Worm (Caenorhabditis elegans): Measurements from ENCODE around the gene acl-2.

The acl-2 gene

DNA sequence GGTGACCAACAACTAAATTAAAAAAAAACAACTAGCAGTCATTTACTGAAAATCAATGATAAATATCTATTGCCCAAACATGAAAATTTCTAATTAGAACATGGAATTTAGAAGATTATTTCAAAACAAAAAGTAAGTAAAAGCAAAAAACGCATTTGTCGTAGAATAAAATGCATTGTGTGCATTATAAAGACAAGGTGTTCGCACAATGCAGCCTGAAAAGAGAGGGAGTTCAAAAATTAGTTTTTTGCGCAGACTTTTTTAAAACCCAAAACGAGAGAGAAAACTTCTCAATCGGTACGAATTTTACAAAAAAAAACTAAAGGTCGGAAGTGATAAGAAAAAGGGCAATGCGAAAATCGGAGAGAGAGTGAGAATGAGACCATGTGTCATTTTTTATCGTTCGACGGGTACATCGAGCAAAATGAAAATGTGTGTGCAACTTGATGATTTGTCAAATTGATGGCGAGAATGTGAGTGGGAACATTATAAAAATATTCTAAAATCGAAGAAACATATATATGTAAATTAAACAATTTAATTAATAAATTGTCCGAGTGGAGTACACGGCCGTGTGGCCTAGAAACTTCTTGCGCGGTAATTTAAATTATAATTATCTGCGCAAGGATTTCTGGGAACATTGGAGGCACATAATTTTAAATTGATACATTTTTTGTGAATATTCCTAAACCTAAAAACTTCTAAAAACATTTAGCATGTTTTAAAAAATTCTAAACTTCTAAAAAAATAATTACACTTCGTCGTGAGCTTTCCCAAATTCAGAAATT is 686 bp upstream of the acl-2 start (continued):
- no peak for TF ChIP-seq Y79H2A.3 (GFP tag; conservative IDR thresholded peaks at IDR 0.05)
- TF ChIP-seq ceh-58 (GFP tag; IDR thresholded peaks at IDR 0.05) = no peak
- TF ChIP-seq unc-62 (GFP tag; optimal IDR thresholded peaks at IDR 0.05) = no peak
- TF ChIP-seq T26A5.8 (tag; optimal IDR thresholded peaks at IDR 0.05) = no peak
- no peak for TF ChIP-seq fkh-3 (tag; optimal IDR thresholded peaks at IDR 0.05)
- TF ChIP-seq lin-35 (GFP tag; optimal IDR thresholded peaks at IDR 0.05) = peak in 1 of 3 experiments; percentile 70
- no peak for TF ChIP-seq pbrm-1 (GFP tag; IDR thresholded peaks at IDR 0.05)
- TF ChIP-seq lin-40 (tag; optimal IDR thresholded peaks at IDR 0.05) = peak; percentile 41
- peak; percentile 11 for TF ChIP-seq dpl-1 (GFP tag; optimal IDR thresholded peaks at IDR 0.05)
- TF ChIP-seq aptf-2 (GFP tag; conservative IDR thresholded peaks at IDR 0.05) = no peak
- TF ChIP-seq lag-1 (GFP tag; IDR thresholded peaks at IDR 0.05) = no peak
- no peak for TF ChIP-seq nhr-120 (GFP tag; IDR thresholded peaks at IDR 0.05)
- no peak for TF ChIP-seq sea-2 (GFP tag; IDR thresholded peaks at IDR 0.05)
- TF ChIP-seq B0019.2 (GFP tag; conservative IDR thresholded peaks at IDR 0.05) = no peak
- TF ChIP-seq madf-8 (GFP tag; conservative IDR thresholded peaks at IDR 0.05) = 0 out of 2 replicates have a peak, but pooled peaks have one; percentile 10
- no peak for TF ChIP-seq attf-3 (GFP tag; conservative IDR thresholded peaks at IDR 0.05)
- TF ChIP-seq K11D2.4 (GFP tag; IDR thresholded peaks at IDR 0.05) = no peak
- TF ChIP-seq bed-1 (GFP tag; IDR thresholded peaks at IDR 0.05) = no peak
- TF ChIP-seq attf-5 (GFP tag; optimal IDR thresholded peaks at IDR 0.05) = peak; percentile 17
- TF ChIP-seq ceh-100 (GFP tag; IDR thresholded peaks at IDR 0.05) = no peak
- no peak for TF ChIP-seq repo-1 (tag; optimal IDR thresholded peaks at IDR 0.05)
- TF ChIP-seq gei-17 (GFP tag; optimal IDR thresholded peaks at IDR 0.05) = no peak
- TF ChIP-seq lsl-1 (GFP tag; optimal IDR thresholded peaks at IDR 0.05) = no peak
- TF ChIP-seq dox-1 (GFP tag; IDR thresholded peaks at IDR 0.05) = peak; percentile 50
- no peak for TF ChIP-seq ztf-6 (GFP tag; IDR thresholded peaks at IDR 0.05)
- no peak for TF ChIP-seq nfyb-1 (GFP tag; IDR thresholded peaks at IDR 0.05)
- TF ChIP-seq lsy-27 (tag; optimal IDR thresholded peaks at IDR 0.05; ENCODE audit: borderline replicate concordance, insufficient read depth) = no peak
- no peak for TF ChIP-seq ceh-40 (GFP tag; IDR thresholded peaks at IDR 0.05)
- 0 out of 2 replicates have a peak, but pooled peaks have one; percentile 23 for TF ChIP-seq lir-1 (GFP tag; conservative IDR thresholded peaks at IDR 0.05)
- no peak for TF ChIP-seq cebp-1 (GFP tag; IDR thresholded peaks at IDR 0.05)
- TF ChIP-seq cebp-1 (tag; optimal IDR thresholded peaks at IDR 0.05) = peak; percentile 9
- TF ChIP-seq rcor-1 (GFP tag; IDR thresholded peaks at IDR 0.05) = no peak
- no peak for TF ChIP-seq F37B4.10 (GFP tag; IDR thresholded peaks at IDR 0.05)
- TF ChIP-seq F39B2.1 (GFP tag; IDR thresholded peaks at IDR 0.05) = no peak
- TF ChIP-seq rec-8 (tag; optimal IDR thresholded peaks at IDR 0.05) = no peak
- TF ChIP-seq nhr-179 (tag; optimal IDR thresholded peaks at IDR 0.05) = no peak
- no peak for TF ChIP-seq C06A6.2 (GFP tag; conservative IDR thresholded peaks at IDR 0.05)
- TF ChIP-seq ZK185.1 (tag; optimal IDR thresholded peaks at IDR 0.05; ENCODE audit: poor library complexity, severe bottlenecking) = no peak
- TF ChIP-seq snpc-3.4 (tag; optimal IDR thresholded peaks at IDR 0.05) = no peak
- TF ChIP-seq madf-10 (tag; optimal IDR thresholded peaks at IDR 0.05) = no peak
- no peak for TF ChIP-seq aptf-3 (GFP tag; IDR thresholded peaks at IDR 0.05)
- no peak for TF ChIP-seq snpc-4 (GFP tag; optimal IDR thresholded peaks at IDR 0.05)
- TF ChIP-seq snpc-4 (tag; optimal IDR thresholded peaks at IDR 0.05) = peak in 1 of 4 experiments; percentile 34
- TF ChIP-seq mcd-1 (GFP tag; IDR thresholded peaks at IDR 0.05) = no peak
- TF ChIP-seq madf-6 (GFP tag; IDR thresholded peaks at IDR 0.05) = peak; percentile 60; the same call in 1 of the 2 replicates
- peak; percentile 17 for TF ChIP-seq F23B12.7 (tag; optimal IDR thresholded peaks at IDR 0.05; ENCODE audit: insufficient read depth)
- TF ChIP-seq F10E7.11 (tag; optimal IDR thresholded peaks at IDR 0.05) = no peak
- TF ChIP-seq hlh-12 (tag; optimal IDR thresholded peaks at IDR 0.05) = no peak
